Worm (Caenorhabditis elegans) whole organism, mixed stage, embryonic: ENCODE data around the gene R53.8.
"Not testable (repeated sequence)": the region's sequence is repeated elsewhere in the genome, so short reads cannot be mapped to it uniquely, and the experiment has no call there.

Experiments used
- M03D4.4 ChIP-seq: sonication (generic microtip); optimal IDR thresholded peaks from 2 replicates; lab custom pipeline; 2017; ENCODE audit warnings: mild to moderate bottlenecking, missing genetic modification characterization, missing compliant biosample characterization
- bed-3 ChIP-seq: fragments of 200-800 bp; sonication (Bioruptor generic); optimal IDR thresholded peaks from 3 replicates; lab custom pipeline; 2018; ENCODE audit warnings: mild to moderate bottlenecking, missing genetic modification characterization, moderate library complexity, missing compliant biosample characterization
- ceh-39 ChIP-seq: fragments of 150-350 bp; optimal IDR thresholded peaks from 2 replicates; lab custom pipeline; 2014; ENCODE audit warnings: missing biosample characterization, missing genetic modification characterization
- ceh-43 ChIP-seq: fragments of 200-800 bp; sonication (Bioruptor generic); optimal IDR thresholded peaks from 2 replicates; lab custom pipeline; 2018; ENCODE audit warnings: mild to moderate bottlenecking, missing genetic modification characterization, moderate library complexity, missing compliant biosample characterization
- ceh-83 ChIP-seq: fragments of 200-800 bp; sonication (Bioruptor generic); optimal IDR thresholded peaks from 2 replicates; lab custom pipeline; 2018; ENCODE audit warnings: mild to moderate bottlenecking, missing genetic modification characterization, missing compliant biosample characterization
- ces-1 ChIP-seq: fragments of 150-350 bp; optimal IDR thresholded peaks from 2 replicates; lab custom pipeline; 2014; ENCODE audit warnings: missing biosample characterization, missing genetic modification reagents, missing genetic modification characterization
- cnd-1 ChIP-seq: fragments of 200-800 bp; sonication (Bioruptor generic); optimal IDR thresholded peaks from 2 replicates; lab custom pipeline; 2018; ENCODE audit warnings: mild to moderate bottlenecking, missing genetic modification characterization, missing compliant biosample characterization
- elt-1 ChIP-seq: sonication (generic microtip); optimal IDR thresholded peaks from 2 replicates; lab custom pipeline; 2017; ENCODE audit warnings: missing genetic modification characterization, mild to moderate bottlenecking, missing compliant biosample characterization, antibody characterized with exemption, moderate library complexity, borderline replicate concordance; ENCODE audit not compliant: insufficient read depth
- elt-3 ChIP-seq: fragments of 150-350 bp; optimal IDR thresholded peaks from 2 replicates; lab custom pipeline; 2014; ENCODE audit warnings: missing biosample characterization, missing genetic modification characterization
- flh-1 ChIP-seq: fragments of 200-800 bp; sonication (Bioruptor generic); optimal IDR thresholded peaks from 2 replicates; lab custom pipeline; 2018; ENCODE audit warnings: mild to moderate bottlenecking, missing genetic modification characterization, moderate library complexity, missing compliant biosample characterization
- ham-2 ChIP-seq: fragments of 200-800 bp; sonication (Bioruptor generic); optimal IDR thresholded peaks from 2 replicates; lab custom pipeline; 2018; ENCODE audit warnings: mild to moderate bottlenecking, missing genetic modification characterization, missing compliant biosample characterization
- hlh-1 ChIP-seq: fragments of 150-350 bp; optimal IDR thresholded peaks from 2 replicates; lab custom pipeline; 2014; ENCODE audit warnings: missing biosample characterization, missing genetic modification reagents, missing genetic modification characterization
- lin-13 ChIP-seq: fragments of 150-350 bp; optimal IDR thresholded peaks from 2 replicates; lab custom pipeline; 2014; ENCODE audit warnings: missing biosample characterization, missing genetic modification characterization
- lin-32 ChIP-seq: fragments of 200-800 bp; sonication (Bioruptor generic); optimal IDR thresholded peaks from 2 replicates; lab custom pipeline; 2018; ENCODE audit warnings: mild to moderate bottlenecking, missing genetic modification characterization, missing compliant biosample characterization
- mab-5 ChIP-seq: fragments of 150-350 bp; optimal IDR thresholded peaks from 2 replicates; lab custom pipeline; 2014; ENCODE audit warnings: missing biosample characterization, missing genetic modification characterization
- mep-1 ChIP-seq: fragments of 150-350 bp; optimal IDR thresholded peaks from 2 replicates; lab custom pipeline; 2017; ENCODE audit warnings: missing biosample characterization, missing genetic modification reagents, missing genetic modification characterization, inconsistent platforms
- nhr-12 ChIP-seq: fragments of 150-350 bp; optimal IDR thresholded peaks from 2 replicates; lab custom pipeline; 2014; ENCODE audit warnings: missing biosample characterization, missing genetic modification characterization
- nhr-76 ChIP-seq: sonication (generic microtip); optimal IDR thresholded peaks from 2 replicates; lab custom pipeline; 2017; ENCODE audit warnings: missing biosample characterization, missing genetic modification characterization
- pha-4 ChIP-seq: fragments of 150-350 bp; optimal IDR thresholded peaks from 2 replicates; lab custom pipeline; 2018; ENCODE audit warnings: missing biosample characterization, missing genetic modification reagents, missing genetic modification characterization
- sem-2 ChIP-seq: fragments of 200-800 bp; sonication (Bioruptor generic); optimal IDR thresholded peaks from 2 replicates; lab custom pipeline; 2018; ENCODE audit warnings: mild to moderate bottlenecking, missing genetic modification characterization, missing compliant biosample characterization
- unc-120 ChIP-seq: sonication (generic microtip); optimal IDR thresholded peaks from 2 replicates; lab custom pipeline; 2017; ENCODE audit warnings: missing genetic modification characterization, missing compliant biosample characterization; ENCODE audit not compliant: poor library complexity, severe bottlenecking
- unc-39 ChIP-seq: fragments of 150-350 bp; optimal IDR thresholded peaks from 2 replicates; lab custom pipeline; 2014; ENCODE audit warnings: missing biosample characterization, missing genetic modification characterization
- zip-8 ChIP-seq: fragments of 150-350 bp; optimal IDR thresholded peaks from 2 replicates; lab custom pipeline; 2014; ENCODE audit warnings: missing biosample characterization, missing genetic modification characterization
- ztf-11 ChIP-seq: fragments of 150-350 bp; optimal IDR thresholded peaks from 2 replicates; lab custom pipeline; 2014; ENCODE audit warnings: missing biosample characterization, missing genetic modification characterization

The R53.8 gene

DNA sequence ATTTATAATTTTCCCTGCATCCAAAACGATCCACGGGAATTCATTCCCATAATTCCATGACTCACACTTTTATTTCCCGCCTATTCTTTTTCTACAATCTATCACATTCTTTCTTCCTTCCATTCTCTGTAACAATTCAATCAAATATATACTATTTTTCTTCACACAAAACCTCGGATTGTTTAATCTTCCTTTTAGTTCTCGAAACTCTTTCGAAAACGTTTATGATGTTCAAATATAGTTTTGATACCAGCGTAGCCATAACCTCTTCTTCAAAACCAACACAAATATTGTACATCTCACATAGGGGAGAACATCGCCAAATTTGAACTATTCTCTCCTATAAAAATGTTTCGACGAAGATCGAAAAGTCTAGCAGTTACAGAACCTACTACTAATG, 14.3 kb downstream of the R53.8 start, which contains the start of gene lec-3:
lec-3 (plus strand) TSS at position 301 of the 400 bp plus-strand sequence.
- TF ChIP-seq ceh-39 (tag; lab: Kevin White, UChicago): no peak
- no peak for TF ChIP-seq mep-1 (tag; lab: Kevin White, UChicago)
- no peak for TF ChIP-seq lin-13

DNA sequence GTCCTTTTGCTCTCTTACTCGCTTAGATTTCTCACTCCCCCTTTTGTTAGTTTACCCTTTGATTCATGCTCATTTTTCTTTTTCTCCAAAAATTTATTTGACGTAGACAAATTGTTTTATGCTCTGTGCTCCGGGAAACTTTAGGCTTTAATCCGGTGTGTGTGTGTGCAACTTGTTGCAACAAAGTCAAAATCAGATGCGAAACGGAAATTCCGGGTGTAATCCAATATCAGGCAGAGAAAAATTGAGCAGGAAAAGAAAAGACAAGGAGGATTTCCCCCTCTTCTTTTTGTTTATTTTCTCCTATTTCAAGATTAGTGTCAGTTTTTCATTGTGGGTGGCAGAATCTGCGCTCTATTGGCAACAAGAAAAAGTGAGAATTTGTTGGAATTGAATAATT, 16.0 kb downstream of the R53.8 start:
- peak; percentile 59 for TF ChIP-seq ces-1 (GFP tag; lab: Kevin White, UChicago)
- TF ChIP-seq ceh-39 (tag; lab: Kevin White, UChicago): no peak
- no peak for TF ChIP-seq unc-39 (tag; lab: Kevin White, UChicago)
- TF ChIP-seq ceh-43 (GFP tag; lab: Kevin White, UChicago): no peak
- TF ChIP-seq flh-1 (GFP tag; lab: Kevin White, UChicago): no peak
- no peak for TF ChIP-seq elt-1 (tag; lab: Kevin White, UChicago)

DNA sequence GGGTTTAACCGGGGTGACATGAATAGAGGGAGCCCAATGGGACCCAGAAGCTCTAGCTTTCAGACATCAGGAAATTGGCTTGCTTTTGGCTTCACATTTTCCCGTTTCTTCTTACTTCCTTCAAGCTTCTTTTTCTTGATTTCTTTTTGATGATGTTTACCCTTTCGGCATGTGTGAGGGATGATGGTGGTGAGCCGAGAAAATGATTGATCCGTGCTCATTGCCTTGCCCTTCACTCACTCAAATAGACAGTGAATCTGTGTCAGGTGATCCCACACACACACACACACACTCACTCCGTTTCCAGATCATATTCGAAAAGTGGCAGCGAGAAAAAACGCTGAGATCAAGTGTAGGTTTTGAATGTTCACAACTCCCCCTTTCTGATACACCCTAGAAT, 18.2 kb downstream of the R53.8 start:
- no peak for TF ChIP-seq cnd-1 (tag; lab: Kevin White, UChicago)
- TF ChIP-seq zip-8 (tag; lab: Kevin White, UChicago): no peak
- TF ChIP-seq bed-3 (GFP tag; lab: Kevin White, UChicago): no peak
- no peak for TF ChIP-seq sem-2 (GFP tag; lab: Kevin White, UChicago)
- TF ChIP-seq mep-1 (tag; lab: Kevin White, UChicago): no peak
- no peak for TF ChIP-seq M03D4.4
- no peak for TF ChIP-seq mab-5
- TF ChIP-seq elt-1 (tag; lab: Kevin White, UChicago): no peak
- TF ChIP-seq ceh-83 (GFP tag; lab: Kevin White, UChicago): no peak
- no peak for TF ChIP-seq lin-32 (GFP tag; lab: Kevin White, UChicago)
- no peak for TF ChIP-seq ham-2 (GFP tag; lab: Kevin White, UChicago)
- TF ChIP-seq ceh-43 (GFP tag; lab: Kevin White, UChicago): no peak
- TF ChIP-seq, all 35 proteins: peak for 0

DNA sequence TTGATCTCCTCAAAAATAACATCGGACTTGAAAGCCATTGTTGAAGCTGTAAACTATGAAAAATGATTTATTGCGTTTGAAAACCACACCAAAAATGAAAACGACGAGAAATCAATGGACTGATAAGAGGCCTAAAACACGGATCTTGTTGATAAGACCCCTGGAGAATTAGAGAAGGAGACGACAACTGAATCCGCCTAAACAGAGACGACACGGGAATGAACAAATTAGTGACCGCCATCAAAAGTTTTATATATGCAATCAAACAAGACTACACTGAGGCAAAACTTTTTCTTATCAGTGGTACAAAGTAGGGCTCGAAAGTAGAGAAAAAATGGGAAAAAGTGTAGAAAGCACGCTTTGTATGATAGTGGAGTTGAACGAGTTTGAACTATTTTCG, 24.6 kb downstream of the R53.8 start, which contains the start of gene nlt-1:
nlt-1 (minus strand) TSS at position 78 of the 400 bp plus-strand sequence.
- no peak for TF ChIP-seq mab-5
- no peak for TF ChIP-seq unc-39 (tag; lab: Kevin White, UChicago)
- TF ChIP-seq elt-1 (tag; lab: Kevin White, UChicago): no peak
- no peak for TF ChIP-seq ceh-43 (GFP tag; lab: Kevin White, UChicago)
- no peak for TF ChIP-seq ces-1 (GFP tag; lab: Kevin White, UChicago)
- no peak for TF ChIP-seq unc-120
- TF ChIP-seq ztf-11 (tag; lab: Kevin White, UChicago): no peak
- TF ChIP-seq nhr-12: no peak
- no peak for TF ChIP-seq lin-13
- no peak for TF ChIP-seq ham-2 (GFP tag; lab: Kevin White, UChicago)

DNA sequence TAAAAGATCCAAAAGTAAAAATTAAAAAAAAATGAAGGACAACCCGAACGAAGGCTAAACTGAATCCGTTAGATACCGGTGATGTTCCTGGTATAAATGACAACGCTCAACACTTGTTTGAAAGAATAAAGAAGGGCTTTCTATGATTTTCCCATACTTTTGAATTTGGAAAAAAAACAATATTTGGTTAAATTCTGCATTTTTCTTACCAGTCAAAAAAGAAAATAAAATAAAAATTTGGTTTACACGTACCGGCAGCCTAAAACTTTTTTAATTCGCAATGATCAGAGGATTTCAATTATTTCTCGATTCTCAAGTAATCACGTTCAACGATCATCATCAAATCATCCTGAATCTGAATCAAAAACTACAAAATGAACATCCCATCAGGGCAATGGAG, 25.0 kb downstream of the R53.8 start, which contains the start of gene ZK892.3:
ZK892.3 (plus strand) TSS at position 301 of the 400 bp plus-strand sequence.
- no peak for TF ChIP-seq zip-8 (tag; lab: Kevin White, UChicago)
- no peak for TF ChIP-seq sem-2 (GFP tag; lab: Kevin White, UChicago)
- no peak for TF ChIP-seq hlh-1 (tag; lab: Kevin White, UChicago)
- no peak for TF ChIP-seq nhr-76
- no peak for TF ChIP-seq pha-4 (tag; lab: Kevin White, UChicago)
- TF ChIP-seq ham-2 (GFP tag; lab: Kevin White, UChicago): no peak
- no peak for TF ChIP-seq bed-3 (GFP tag; lab: Kevin White, UChicago)
- no peak for TF ChIP-seq M03D4.4
- TF ChIP-seq ceh-43 (GFP tag; lab: Kevin White, UChicago): no peak
- no peak for TF ChIP-seq ces-1 (GFP tag; lab: Kevin White, UChicago)
- TF ChIP-seq unc-39 (tag; lab: Kevin White, UChicago): no peak
- TF ChIP-seq ceh-39 (tag; lab: Kevin White, UChicago): no peak
- no peak for TF ChIP-seq elt-3
- no peak for TF ChIP-seq lin-13
- TF ChIP-seq mab-5: no peak
- TF ChIP-seq, all 35 proteins: peak for 0

DNA sequence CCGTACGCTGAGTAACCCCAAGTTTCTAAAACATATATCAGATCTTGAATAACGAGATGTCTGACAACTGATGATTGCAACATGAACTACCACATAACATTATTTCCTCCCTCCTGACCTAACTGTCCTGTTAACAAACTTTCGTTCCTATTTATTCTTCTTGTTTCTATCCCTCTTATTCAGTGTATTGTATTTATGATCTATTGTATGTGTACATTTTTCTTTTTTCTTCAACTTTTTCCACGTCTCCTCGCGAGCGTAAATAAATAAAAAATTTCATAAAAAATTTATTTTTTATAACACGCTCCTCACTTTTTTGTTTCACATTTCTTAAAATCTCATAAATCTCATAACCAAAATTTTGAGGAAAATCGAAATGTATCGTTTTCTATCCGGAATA, 29.8 kb downstream of the R53.8 start, which contains the start of gene ZK892.4:
ZK892.4 (plus strand) TSS at position 301 of the 400 bp plus-strand sequence.
- not testable (repeated sequence) for TF ChIP-seq elt-1 (tag; lab: Kevin White, UChicago); unc-120; ztf-11 (tag; lab: Kevin White, UChicago)

DNA sequence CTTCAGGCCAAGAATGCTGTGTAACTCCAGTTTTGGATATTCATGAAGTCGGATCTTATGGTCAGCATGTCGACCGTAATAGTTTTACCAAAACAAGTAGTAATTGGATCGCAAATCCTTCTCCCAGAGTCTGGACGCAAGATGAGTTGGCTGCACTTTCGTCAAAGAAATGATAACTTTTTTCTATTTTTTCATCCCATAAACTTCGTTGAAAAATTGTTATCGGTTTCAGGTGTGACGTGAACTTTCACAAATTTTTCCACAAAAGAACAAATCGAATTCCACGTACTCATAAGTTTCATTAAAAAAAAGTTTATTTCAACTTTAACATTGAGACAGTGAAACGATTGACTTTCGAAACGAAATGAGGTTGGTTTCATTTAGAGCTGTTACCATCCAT, 31.4 kb downstream of the R53.8 start, which contains the start of gene ZK892.5:
ZK892.5 (plus strand) TSS at position 301 of the 400 bp plus-strand sequence.
- TF ChIP-seq unc-120 (no peak), ztf-11 (tag; lab: Kevin White, UChicago) (no peak)
- TF ChIP-seq, all 35 proteins: peak for 0
